Worm (Caenorhabditis elegans): Measurements from ENCODE around the gene T05C7.9.

DNA sequence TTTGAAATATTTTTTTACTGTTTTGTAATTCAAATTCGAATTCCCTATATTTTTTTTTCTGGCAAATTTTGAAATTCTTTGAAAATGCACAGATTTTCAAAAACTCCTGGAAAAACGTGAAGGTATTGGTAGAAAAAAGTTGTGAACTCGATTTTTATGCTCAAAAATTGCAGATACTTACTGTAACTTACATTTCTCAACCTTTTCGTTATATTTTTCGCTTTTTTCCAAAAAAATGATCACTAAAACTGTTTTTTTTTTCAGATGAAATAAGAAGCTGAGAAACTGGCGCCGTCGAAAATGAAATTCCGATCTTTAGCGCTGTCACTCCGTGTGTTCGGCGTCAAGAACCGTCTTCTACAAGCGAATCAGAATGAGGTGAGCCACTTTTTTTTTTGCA lies 3.0 kb upstream of the T05C7.9 start, which contains the start of gene T05C7.8:
- TF ChIP-seq ama-1 (optimal IDR thresholded peaks at IDR 0.05) (no peak), hnd-1 (tag; optimal IDR thresholded peaks at IDR 0.05) (no peak), ceh-36 (tag; optimal IDR thresholded peaks at IDR 0.05) (no peak), aly-1 (tag; optimal IDR thresholded peaks at IDR 0.05) (no peak)
